Fruit fly (Drosophila melanogaster) whole organism, embryonic: Measurements from ENCODE around the gene CG33654.
A peak's percentile ranks its signal among the peaks of the same experiment; 100 is the strongest.

ENCODE experiments used
- BEAF-32 ChIP-seq: fragments of 200-800 bp; sonication (Bioruptor generic); optimal IDR thresholded peaks from 3 replicates; lab custom pipeline; 2017; ENCODE audit warnings: missing biosample characterization, missing genetic modification characterization, mild to moderate bottlenecking, moderate library complexity, missing genetic modification reagents
- Bteb2 ChIP-seq: fragments of 200-800 bp; sonication (Bioruptor generic); optimal IDR thresholded peaks from 2 replicates; lab custom pipeline; 2016; ENCODE audit warnings: missing biosample characterization, missing genetic modification characterization
- CG10274 ChIP-seq: fragments of 200-800 bp; sonication (Bioruptor generic); optimal IDR thresholded peaks from 3 replicates; lab custom pipeline; 2017; ENCODE audit warnings: missing biosample characterization, mild to moderate bottlenecking, missing genetic modification characterization
- CG11398 ChIP-seq: fragments of 200-800 bp; sonication (Bioruptor generic); optimal IDR thresholded peaks from 2 replicates; lab custom pipeline; 2016; ENCODE audit warnings: missing biosample characterization, missing genetic modification characterization
- CG12071 ChIP-seq: fragments of 200-800 bp; sonication (Bioruptor generic); optimal IDR thresholded peaks from 3 replicates; lab custom pipeline; 2018; ENCODE audit warnings: missing biosample characterization, mild to moderate bottlenecking, missing genetic modification characterization
- CG12391 ChIP-seq: fragments of 200-800 bp; sonication (Bioruptor generic); optimal IDR thresholded peaks from 3 replicates; lab custom pipeline; 2018; ENCODE audit warnings: missing biosample characterization, mild to moderate bottlenecking, missing genetic modification characterization, moderate library complexity
- CG13624 ChIP-seq: fragments of 200-800 bp; sonication (Bioruptor generic); optimal IDR thresholded peaks from 2 replicates; lab custom pipeline; 2016; ENCODE audit warnings: missing biosample characterization, missing genetic modification characterization
- CG13775 ChIP-seq: fragments of 200-800 bp; sonication (Bioruptor generic); optimal IDR thresholded peaks from 3 replicates; lab custom pipeline; 2017; ENCODE audit warnings: missing biosample characterization, mild to moderate bottlenecking, missing genetic modification characterization
- CG15011 ChIP-seq: fragments of 200-800 bp; sonication (Bioruptor generic); optimal IDR thresholded peaks from 3 replicates; lab custom pipeline; 2018; ENCODE audit warnings: missing biosample characterization, mild to moderate bottlenecking, missing genetic modification characterization
- CG1647 ChIP-seq: fragments of 200-800 bp; sonication (Bioruptor generic); optimal IDR thresholded peaks from 3 replicates; lab custom pipeline; 2016; ENCODE audit warnings: missing biosample characterization, missing genetic modification characterization
- CG16863 ChIP-seq: fragments of 200-800 bp; sonication (Bioruptor generic); optimal IDR thresholded peaks from 3 replicates; lab custom pipeline; 2016; ENCODE audit warnings: missing biosample characterization, missing genetic modification characterization
- CG18011 ChIP-seq: fragments of 200-800 bp; sonication (Bioruptor generic); optimal IDR thresholded peaks from 2 replicates; lab custom pipeline; 2017; ENCODE audit warnings: missing biosample characterization, missing genetic modification characterization, mild to moderate bottlenecking, moderate library complexity, missing genotype
- CG3281 ChIP-seq: fragments of 200-800 bp; sonication (Bioruptor generic); optimal IDR thresholded peaks from 3 replicates; lab custom pipeline; 2017; ENCODE audit warnings: missing biosample characterization, mild to moderate bottlenecking, missing genetic modification characterization
- CG34224 ChIP-seq: fragments of 200-800 bp; sonication (Bioruptor generic); IDR thresholded peaks from 3 replicates; pipeline ENCODE4 v1.3.6; 2022; ENCODE audit warnings: missing biosample characterization, missing genetic modification characterization; ENCODE audit not compliant: partially characterized antibody
- CG3838 ChIP-seq: fragments of 200-800 bp; sonication (Bioruptor generic); optimal IDR thresholded peaks from 3 replicates; lab custom pipeline; 2016; ENCODE audit warnings: missing biosample characterization, missing genetic modification characterization
- CG42726 ChIP-seq: fragments of 200-800 bp; sonication (Bioruptor generic); IDR thresholded peaks from 2 replicates; pipeline ENCODE4 v1.3.6; 2022; ENCODE audit warnings: missing biosample characterization, missing genetic modification characterization; ENCODE audit not compliant: partially characterized antibody
- CG6683 ChIP-seq: fragments of 200-800 bp; sonication (Bioruptor generic); optimal IDR thresholded peaks from 2 replicates; lab custom pipeline; 2017; ENCODE audit warnings: missing biosample characterization, mild to moderate bottlenecking, missing genetic modification characterization, missing genetic modification reagents
- CG7987 ChIP-seq: fragments of 200-800 bp; sonication (Bioruptor generic); optimal IDR thresholded peaks from 2 replicates; lab custom pipeline; 2018; ENCODE audit warnings: missing biosample characterization, mild to moderate bottlenecking, missing genetic modification characterization, moderate library complexity
- CG9215 ChIP-seq: fragments of 200-800 bp; sonication (Bioruptor generic); IDR thresholded peaks from 2 replicates; pipeline ENCODE4 v1.3.6; 2022; ENCODE audit warnings: missing biosample characterization, missing genetic modification characterization
- CG9876 ChIP-seq: fragments of 200-800 bp; sonication (Bioruptor generic); optimal IDR thresholded peaks from 2 replicates; lab custom pipeline; 2016; ENCODE audit warnings: missing biosample characterization, missing genetic modification characterization
- CrebB ChIP-seq: fragments of 200-800 bp; sonication (Bioruptor generic); optimal IDR thresholded peaks from 3 replicates; lab custom pipeline; 2018; ENCODE audit warnings: missing biosample characterization, mild to moderate bottlenecking, missing genetic modification characterization
- Dek ChIP-seq: fragments of 200-800 bp; sonication (Bioruptor generic); optimal IDR thresholded peaks from 3 replicates; lab custom pipeline; 2019; ENCODE audit warnings: missing biosample characterization, mild to moderate bottlenecking, missing genetic modification characterization, moderate library complexity
- Dip3 ChIP-seq: fragments of 200-800 bp; sonication (Bioruptor generic); optimal IDR thresholded peaks from 3 replicates; lab custom pipeline; 2016; ENCODE audit warnings: missing biosample characterization, missing genetic modification characterization
- Drgx ChIP-seq: fragments of 200-800 bp; sonication (Bioruptor generic); IDR thresholded peaks from 2 replicates; pipeline ENCODE4 v1.3.6; 2022; ENCODE audit warnings: missing biosample characterization, missing genetic modification characterization
- GATAe ChIP-seq: fragments of 200-800 bp; sonication (Bioruptor generic); conservative IDR thresholded peaks from 2 replicates; pipeline ENCODE4 v1.3.6; 2022; ENCODE audit warnings: missing biosample characterization, missing genetic modification characterization
- Gug ChIP-seq: fragments of 200-800 bp; sonication (Bioruptor generic); IDR thresholded peaks from 4 replicates; pipeline ENCODE4 v1.3.6; 2022; ENCODE audit warnings: missing biosample characterization, missing genetic modification characterization
- HLHmδ ChIP-seq: fragments of 200-800 bp; sonication (Bioruptor generic); optimal IDR thresholded peaks from 2 replicates; lab custom pipeline; 2018; ENCODE audit warnings: missing biosample characterization, mild to moderate bottlenecking, missing genetic modification characterization, moderate library complexity
- Lpt ChIP-seq: fragments of >200 bp; optimal IDR thresholded peaks from 2 replicates; lab custom pipeline; 2018; ENCODE audit warnings: missing biosample characterization, missing genetic modification characterization
- MESR4 ChIP-seq: fragments of 200-800 bp; sonication (Bioruptor generic); optimal IDR thresholded peaks from 2 replicates; lab custom pipeline; 2018; ENCODE audit warnings: missing biosample characterization, mild to moderate bottlenecking, missing genetic modification characterization, moderate library complexity
- Pdp1 ChIP-seq, 2 experiments: fragments of 200-800 bp; sonication (Bioruptor generic); optimal IDR thresholded peaks; 3 replicates each; lab custom pipeline; 2016; ENCODE audit warnings: missing biosample characterization in 2 of 2, missing genetic modification characterization in 2 of 2, mild to moderate bottlenecking in 1 of 2, moderate library complexity in 1 of 2
- Ravus ChIP-seq: fragments of 200-800 bp; sonication (Bioruptor generic); IDR thresholded peaks from 2 replicates; pipeline ENCODE4 v1.3.6; 2022; ENCODE audit warnings: missing biosample characterization, missing genetic modification characterization
- Xrp1 ChIP-seq: fragments of 200-800 bp; sonication (Bioruptor generic); IDR thresholded peaks from 2 replicates; pipeline ENCODE4 v1.3.6; 2022; ENCODE audit warnings: missing biosample characterization, missing genetic modification characterization
- abd-A ChIP-seq: fragments of 200-800 bp; sonication (Bioruptor generic); optimal IDR thresholded peaks from 3 replicates; lab custom pipeline; 2019; ENCODE audit warnings: missing biosample characterization, mild to moderate bottlenecking, missing genetic modification characterization, moderate library complexity
- bigmax ChIP-seq: fragments of 200-800 bp; sonication (Bioruptor generic); optimal IDR thresholded peaks from 2 replicates; lab custom pipeline; 2018; ENCODE audit warnings: missing biosample characterization, mild to moderate bottlenecking, missing genetic modification characterization
- corto ChIP-seq: fragments of 200-800 bp; sonication (Bioruptor generic); optimal IDR thresholded peaks from 2 replicates; lab custom pipeline; 2016; ENCODE audit warnings: missing biosample characterization, mild to moderate bottlenecking, missing genetic modification characterization, moderate library complexity
- esg ChIP-seq: fragments of 200-800 bp; sonication (Bioruptor generic); conservative IDR thresholded peaks from 2 replicates; pipeline ENCODE4 v1.3.6; 2022; ENCODE audit warnings: missing biosample characterization, missing genetic modification characterization
- fu2 ChIP-seq: fragments of 200-800 bp; sonication (Bioruptor generic); optimal IDR thresholded peaks from 2 replicates; lab custom pipeline; 2016; ENCODE audit warnings: missing biosample characterization, missing genetic modification characterization
- inv ChIP-seq: fragments of 200-800 bp; sonication (Bioruptor generic); IDR thresholded peaks from 2 replicates; pipeline ENCODE4 v1.3.6; 2022; ENCODE audit warnings: missing biosample characterization, missing genetic modification characterization; ENCODE audit not compliant: partially characterized antibody
- klu ChIP-seq: fragments of 200-800 bp; sonication (Bioruptor generic); IDR thresholded peaks from 2 replicates; pipeline ENCODE4 v1.3.6; 2022; ENCODE audit warnings: missing biosample characterization, missing genetic modification characterization
- lbe ChIP-seq: fragments of 200-800 bp; sonication (Bioruptor generic); optimal IDR thresholded peaks from 2 replicates; lab custom pipeline; 2016; ENCODE audit warnings: missing biosample characterization, mild to moderate bottlenecking, missing genetic modification characterization
- peb ChIP-seq: fragments of 200-800 bp; sonication (Bioruptor generic); IDR thresholded peaks from 2 replicates; pipeline ENCODE4 v1.3.6; 2022; ENCODE audit warnings: missing biosample characterization, missing genetic modification characterization
- pfk ChIP-seq: fragments of 200-800 bp; sonication (Bioruptor generic); optimal IDR thresholded peaks from 2 replicates; lab custom pipeline; 2018; ENCODE audit warnings: missing biosample characterization, mild to moderate bottlenecking, missing genetic modification characterization, moderate library complexity
- psq ChIP-seq: fragments of 200-800 bp; sonication (Bioruptor generic); optimal IDR thresholded peaks from 2 replicates; lab custom pipeline; 2017; ENCODE audit warnings: missing biosample characterization, missing genetic modification characterization
- sd ChIP-seq: fragments of 200-800 bp; sonication (Bioruptor generic); optimal IDR thresholded peaks from 3 replicates; lab custom pipeline; 2018; ENCODE audit warnings: missing biosample characterization, mild to moderate bottlenecking, missing genetic modification characterization, moderate library complexity
- sens ChIP-seq: fragments of 200-800 bp; sonication (Bioruptor generic); peaks from one replicate; lab custom pipeline; 2016; ENCODE audit warnings: missing biosample characterization, missing genetic modification characterization
- sima ChIP-seq: fragments of 200-800 bp; sonication (Bioruptor generic); optimal IDR thresholded peaks from 2 replicates; lab custom pipeline; 2016; ENCODE audit warnings: missing biosample characterization, missing genetic modification characterization
- slp2 ChIP-seq: fragments of 200-800 bp; sonication (Bioruptor generic); optimal IDR thresholded peaks from 2 replicates; lab custom pipeline; 2016; ENCODE audit warnings: missing biosample characterization, missing genetic modification characterization
- so ChIP-seq: fragments of 200-800 bp; sonication (Bioruptor generic); IDR thresholded peaks from 3 replicates; pipeline ENCODE4 v1.3.6; 2022; ENCODE audit warnings: missing biosample characterization, missing genetic modification characterization
- ttk ChIP-seq: fragments of 200-800 bp; sonication (Bioruptor generic); IDR thresholded peaks from 2 replicates; pipeline ENCODE4 v2.1.2; 2022; ENCODE audit warnings: missing biosample characterization, missing genetic modification characterization
- usp ChIP-seq: fragments of >200 bp; optimal IDR thresholded peaks from 2 replicates; lab custom pipeline; 2017; ENCODE audit warnings: missing biosample characterization, missing genetic modification characterization
- zfh2 ChIP-seq: fragments of 200-800 bp; sonication (Bioruptor generic); optimal IDR thresholded peaks from 2 replicates; lab custom pipeline; 2016; ENCODE audit warnings: missing biosample characterization, missing genetic modification characterization

The CG33654 gene

dm6 chr3R:9551013-9551658 lies 31.9 kb downstream of the CG33654 start (continued):
- no peak for TF ChIP-seq slp2 (GFP tag; lab: Kevin White, UChicago)
- TF ChIP-seq abd-A: no peak
- TF ChIP-seq Gug (GFP tag; lab: Robert Waterston, UW): no peak
- no peak for TF ChIP-seq CG9215
- TF ChIP-seq sd (tag; lab: Kevin White, UChicago): peak; percentile 51
- peak; percentile 95 for TF ChIP-seq HLHmδ
- no peak for TF ChIP-seq inv (GFP tag; lab: Robert Waterston, UW)
- peak; percentile 25 for TF ChIP-seq CG18011 (GFP tag; lab: Kevin White, UChicago)
- no peak for TF ChIP-seq ttk
- no peak for TF ChIP-seq so (GFP tag; lab: Robert Waterston, UW)
- TF ChIP-seq bigmax: peak; percentile 48
- TF ChIP-seq esg (GFP tag; lab: Robert Waterston, UW): no peak
- no peak for TF ChIP-seq BEAF-32
- no peak for TF ChIP-seq klu (GFP tag; lab: Robert Waterston, UW)
- TF ChIP-seq Ravus (GFP tag; lab: Robert Waterston, UW): no peak
- TF ChIP-seq CG11398 (GFP tag; lab: Kevin White, UChicago): peak; percentile 63
- TF ChIP-seq Lpt (GFP tag; lab: Kevin White, UChicago): no peak
- no peak for TF ChIP-seq Dek
- no peak for TF ChIP-seq CG1647 (GFP tag; lab: Kevin White, UChicago)
- peak; percentile 81 for TF ChIP-seq CG7987 (GFP tag; lab: Kevin White, UChicago)
- TF ChIP-seq CG12071 (GFP tag; lab: Kevin White, UChicago): peak; percentile 84
- TF ChIP-seq CG13775 (GFP tag; lab: Kevin White, UChicago): no peak
- no peak for TF ChIP-seq Bteb2 (GFP tag; lab: Kevin White, UChicago)
- TF ChIP-seq Dip3 (GFP tag; lab: Kevin White, UChicago): no peak
- peak; percentile 96 for TF ChIP-seq MESR4 (GFP tag; lab: Kevin White, UChicago)
- no peak for TF ChIP-seq CG42726 (GFP tag; lab: Robert Waterston, UW)
- peak; percentile 58 for TF ChIP-seq lbe (GFP tag; lab: Kevin White, UChicago)
- no peak for TF ChIP-seq CG12391
- no peak for TF ChIP-seq usp (GFP tag; lab: Kevin White, UChicago)
- TF ChIP-seq Drgx (GFP tag; lab: Robert Waterston, UW): no peak
- peak; percentile 16 for TF ChIP-seq zfh2 (GFP tag; lab: Kevin White, UChicago)
- peak; percentile 17 for TF ChIP-seq fu2 (GFP tag; lab: Kevin White, UChicago)
- no peak for TF ChIP-seq GATAe (GFP tag; lab: Robert Waterston, UW)
- TF ChIP-seq Xrp1 (GFP tag; lab: Robert Waterston, UW): no peak
- no peak for TF ChIP-seq CG9876 (GFP tag; lab: Kevin White, UChicago)
- TF ChIP-seq CG3281 (GFP tag; lab: Kevin White, UChicago): peak; percentile 63
- TF ChIP-seq CG6683 (GFP tag; lab: Kevin White, UChicago): no peak
- TF ChIP-seq Pdp1 (GFP tag; optimal IDR thresholded peaks at IDR 0.05; lab: Kevin White, UChicago): peak; percentile 11 to 74
- TF ChIP-seq CG3838 (GFP tag; lab: Kevin White, UChicago): no peak
- TF ChIP-seq CG15011: peak; percentile 19
- no peak for TF ChIP-seq CG34224 (GFP tag; lab: Robert Waterston, UW)
- peak; percentile 85 for TF ChIP-seq sens (GFP tag; lab: Kevin White, UChicago)
- TF ChIP-seq pfk: peak; percentile 63
- no peak for TF ChIP-seq psq (GFP tag; lab: Kevin White, UChicago)
- no peak for TF ChIP-seq sima
- peak; percentile 68 for TF ChIP-seq CrebB (tag; lab: Kevin White, UChicago)
- peak; percentile 44 for TF ChIP-seq corto (GFP tag; lab: Kevin White, UChicago)
- no peak for TF ChIP-seq peb (GFP tag; lab: Robert Waterston, UW)
- no peak for TF ChIP-seq CG10274 (GFP tag; lab: Kevin White, UChicago)
- no peak for TF ChIP-seq CG16863 (GFP tag; lab: Kevin White, UChicago)
- peak; percentile 74 for TF ChIP-seq CG13624 (GFP tag; lab: Kevin White, UChicago)
